Worm (Caenorhabditis elegans) whole organism, early embryonic: ENCODE results near the gene C25H3.14.

Experiments
- B0310.2 ChIP-seq: sonication (generic microtip); optimal IDR thresholded peaks from 2 replicates; lab custom pipeline; 2016; ENCODE audit warnings: mild to moderate bottlenecking, missing genetic modification characterization, missing compliant biosample characterization
- F13C5.2 ChIP-seq: sonication (generic microtip); optimal IDR thresholded peaks from 2 replicates; lab custom pipeline; 2017; ENCODE audit warnings: mild to moderate bottlenecking, missing genetic modification characterization, inconsistent platforms, missing compliant biosample characterization
- aly-1 ChIP-seq: sonication (generic microtip); optimal IDR thresholded peaks from 2 replicates; lab custom pipeline; 2016; ENCODE audit warnings: missing genetic modification characterization, missing compliant biosample characterization
- ama-1 ChIP-seq: fragments of 150-350 bp; optimal IDR thresholded peaks from 2 replicates; lab custom pipeline; 2014
- ceh-13 ChIP-seq: fragments of 200-800 bp; sonication (Bioruptor generic); optimal IDR thresholded peaks from 2 replicates; lab custom pipeline; 2018; ENCODE audit warnings: mild to moderate bottlenecking, missing genetic modification characterization, missing compliant biosample characterization
- ceh-36 ChIP-seq: sonication (generic microtip); optimal IDR thresholded peaks from 2 replicates; lab custom pipeline; 2016; ENCODE audit warnings: missing genetic modification characterization, inconsistent platforms, missing compliant biosample characterization
- ets-7 ChIP-seq: sonication (generic microtip); optimal IDR thresholded peaks from 2 replicates; lab custom pipeline; 2016; ENCODE audit warnings: missing genotype, missing genetic modification characterization, missing compliant biosample characterization
- flt-1 ChIP-seq: fragments of 200-800 bp; sonication (Bioruptor generic); IDR thresholded peaks from 2 replicates; pipeline ENCODE4 v1.3.6; 2022; ENCODE audit warnings: missing genetic modification characterization, missing compliant biosample characterization
- hmbx-1 ChIP-seq: sonication (generic microtip); optimal IDR thresholded peaks from 2 replicates; lab custom pipeline; 2016; ENCODE audit warnings: mild to moderate bottlenecking, missing genetic modification characterization, missing compliant biosample characterization
- hmg-4 ChIP-seq: fragments of 200-800 bp; sonication (Bioruptor generic); optimal IDR thresholded peaks from 2 replicates; lab custom pipeline; 2018; ENCODE audit warnings: mild to moderate bottlenecking, missing genetic modification characterization, missing compliant biosample characterization
- hnd-1 ChIP-seq: sonication (generic microtip); optimal IDR thresholded peaks from 2 replicates; lab custom pipeline; 2016; ENCODE audit warnings: missing genetic modification characterization, missing compliant biosample characterization
- pes-1 ChIP-seq: fragments of 200-800 bp; sonication (Bioruptor generic); IDR thresholded peaks from 2 replicates; pipeline ENCODE4 v1.3.6; 2022; ENCODE audit warnings: missing genetic modification reagents, missing genetic modification characterization, missing compliant biosample characterization
- scrt-1 ChIP-seq: fragments of 200-800 bp; sonication (Bioruptor generic); IDR thresholded peaks from 2 replicates; pipeline ENCODE4 v1.3.6; 2022; ENCODE audit warnings: missing genetic modification characterization, missing compliant biosample characterization
- sea-1 ChIP-seq: fragments of 200-800 bp; sonication (Bioruptor generic); conservative IDR thresholded peaks from 2 replicates; pipeline ENCODE4 v1.3.6; 2022; ENCODE audit warnings: missing genetic modification characterization, missing compliant biosample characterization
- tbx-11 ChIP-seq: fragments of 200-800 bp; sonication (Bioruptor generic); IDR thresholded peaks from 2 replicates; pipeline ENCODE4 v1.3.6; 2022; ENCODE audit warnings: missing genetic modification characterization, missing compliant biosample characterization
- tbx-37 ChIP-seq: fragments of 200-800 bp; sonication (Bioruptor generic); conservative IDR thresholded peaks from 2 replicates; pipeline ENCODE4 v1.3.6; 2022; ENCODE audit warnings: missing genetic modification reagents, missing genetic modification characterization, missing compliant biosample characterization
- tra-4 ChIP-seq: sonication (generic microtip); optimal IDR thresholded peaks from 2 replicates; lab custom pipeline; 2017; ENCODE audit warnings: missing genetic modification characterization, missing compliant biosample characterization

C25H3.14 gene

ce11 chrII:5698869-5699268 lies 4.0 kb downstream of the C25H3.14 start, which contains the start of the genes C25H3.10 and C25H3.1:
C25H3.10 (minus strand) TSS chrII:5698969.
C25H3.1 (plus strand) TSS chrII:5699071.
- TF ChIP-seq tbx-11: no peak
- TF ChIP-seq aly-1 (tag; lab: Kevin White, UChicago): no peak
- no peak for TF ChIP-seq ets-7
- TF ChIP-seq tbx-37 (GFP tag; lab: Robert Waterston, UW): no peak

ce11 chrII:5701485-5701884 lies 6.6 kb downstream of the C25H3.14 start:
- TF ChIP-seq ama-1 (lab: Kevin White, UChicago): peak; percentile 70
- no peak for TF ChIP-seq pes-1 (GFP tag; lab: Robert Waterston, UW)
- TF ChIP-seq ceh-36 (tag; lab: Kevin White, UChicago): no peak
- TF ChIP-seq hmg-4 (GFP tag; lab: Kevin White, UChicago): no peak

- TF ChIP-seq pes-1 (GFP tag; lab: Robert Waterston, UW): no peak
- TF ChIP-seq hmbx-1 (tag; lab: Kevin White, UChicago): no peak
- TF ChIP-seq aly-1 (tag; lab: Kevin White, UChicago): no peak
Observed at ce11 chrII:5702611-5703192, 7.8 kb downstream of the C25H3.14 start.

DNA sequence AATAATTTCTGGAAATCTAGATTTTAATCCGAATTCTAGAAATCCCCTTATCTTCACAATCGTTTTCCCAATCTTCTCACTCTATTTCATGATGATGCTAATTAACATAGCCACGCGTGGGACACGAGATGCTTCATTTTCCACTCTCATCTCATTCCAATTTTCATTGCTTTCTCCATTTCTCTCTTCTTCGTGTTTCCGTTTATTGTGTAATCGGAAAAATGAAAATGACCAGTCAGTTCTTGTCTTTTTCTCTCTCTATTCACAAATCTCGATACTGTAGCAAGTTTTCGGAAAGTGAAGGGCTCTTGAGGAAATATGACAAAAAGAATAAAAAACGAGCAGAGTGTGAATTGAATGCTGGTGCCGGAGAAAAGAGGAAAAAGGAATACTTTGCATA lies 9.6 kb downstream of the C25H3.14 start:
- TF ChIP-seq sea-1 (GFP tag; lab: Robert Waterston, UW): no peak

DNA sequence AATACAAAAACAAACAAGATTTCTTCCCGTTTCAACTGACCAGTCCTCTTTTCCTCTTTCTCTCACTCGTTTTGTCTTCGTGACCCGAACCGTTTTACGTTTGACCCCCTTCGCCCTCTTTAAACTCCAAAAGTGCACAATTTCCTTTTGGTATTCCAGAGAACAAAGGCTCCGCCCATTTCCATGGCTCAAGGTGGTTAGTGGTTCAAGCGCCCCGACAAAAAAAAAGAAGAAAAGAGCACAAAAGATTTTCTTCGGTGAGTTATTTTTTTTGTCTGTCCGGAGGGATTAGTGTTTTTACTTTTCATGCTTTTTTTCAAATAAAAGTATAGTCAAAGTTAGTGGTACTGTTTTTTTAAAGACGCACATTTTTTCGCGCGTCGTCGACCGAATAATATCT lies 12.6 kb downstream of the C25H3.14 start, which contains the start of gene osta-2:
Gene osta-2, plus strand, starts transcription at position 160 of the 400 bp plus-strand sequence.
- TF ChIP-seq ets-7: no peak
- TF ChIP-seq scrt-1 (GFP tag; lab: Robert Waterston, UW): no peak
- no peak for TF ChIP-seq B0310.2 (tag; lab: Kevin White, UChicago)
- TF ChIP-seq tbx-11: no peak
- TF ChIP-seq F13C5.2 (tag; lab: Kevin White, UChicago): no peak
- TF ChIP-seq ceh-36 (tag; lab: Kevin White, UChicago): no peak
- no peak for TF ChIP-seq flt-1
- TF ChIP-seq hmg-4 (GFP tag; lab: Kevin White, UChicago): no peak
- no peak for TF ChIP-seq ama-1 (lab: Kevin White, UChicago)
- TF ChIP-seq sea-1 (GFP tag; lab: Robert Waterston, UW): no peak
- TF ChIP-seq ceh-13 (GFP tag; lab: Kevin White, UChicago): no peak
- TF ChIP-seq tra-4 (tag; lab: Kevin White, UChicago): no peak
- TF ChIP-seq tbx-37 (GFP tag; lab: Robert Waterston, UW): no peak
- TF ChIP-seq aly-1 (tag; lab: Kevin White, UChicago): no peak
- TF ChIP-seq hmbx-1 (tag; lab: Kevin White, UChicago): no peak

ce11 chrII:5708154-5708553 lies 13.3 kb downstream of the C25H3.14 start:
- TF ChIP-seq flt-1 (no peak), F13C5.2 (tag; lab: Kevin White, UChicago) (no peak), tbx-37 (GFP tag; lab: Robert Waterston, UW) (no peak), hmbx-1 (tag; lab: Kevin White, UChicago) (no peak), hnd-1 (tag; lab: Kevin White, UChicago) (no peak), aly-1 (tag; lab: Kevin White, UChicago) (no peak), tra-4 (tag; lab: Kevin White, UChicago) (no peak), pes-1 (GFP tag; lab: Robert Waterston, UW) (no peak), ama-1 (lab: Kevin White, UChicago) (no peak), ets-7 (no peak), ceh-13 (GFP tag; lab: Kevin White, UChicago) (no peak), B0310.2 (tag; lab: Kevin White, UChicago) (no peak), scrt-1 (GFP tag; lab: Robert Waterston, UW) (no peak)

- TF ChIP-seq ceh-36 (tag; lab: Kevin White, UChicago): no peak
- TF ChIP-seq tbx-37 (GFP tag; lab: Robert Waterston, UW): no peak
- TF ChIP-seq pes-1 (GFP tag; lab: Robert Waterston, UW): no peak
- no peak for TF ChIP-seq hmbx-1 (tag; lab: Kevin White, UChicago)
- no peak for TF ChIP-seq ets-7
- no peak for TF ChIP-seq scrt-1 (GFP tag; lab: Robert Waterston, UW)
- no peak for TF ChIP-seq ceh-13 (GFP tag; lab: Kevin White, UChicago)
- TF ChIP-seq sea-1 (GFP tag; lab: Robert Waterston, UW): no peak
- TF ChIP-seq ama-1 (lab: Kevin White, UChicago): no peak
- no peak for TF ChIP-seq flt-1
- TF ChIP-seq F13C5.2 (tag; lab: Kevin White, UChicago): no peak
- no peak for TF ChIP-seq B0310.2 (tag; lab: Kevin White, UChicago)
- TF ChIP-seq aly-1 (tag; lab: Kevin White, UChicago): no peak
- TF ChIP-seq tbx-11: no peak
- no peak for TF ChIP-seq tra-4 (tag; lab: Kevin White, UChicago)
- TF ChIP-seq hnd-1 (tag; lab: Kevin White, UChicago): no peak
Observed at ce11 chrII:5710835-5711234, 15.9 kb downstream of the C25H3.14 start.

ce11 chrII:5712126-5712525 lies 17.2 kb downstream of the C25H3.14 start:
- TF ChIP-seq hmbx-1 (tag; lab: Kevin White, UChicago): no peak
- TF ChIP-seq sea-1 (GFP tag; lab: Robert Waterston, UW): no peak
- TF ChIP-seq ama-1 (lab: Kevin White, UChicago): peak; percentile 28
